Fruit fly (Drosophila melanogaster): Measurements from ENCODE around the gene Diedel3.
A peak's percentile ranks its signal among the peaks of the same experiment; 100 is the strongest.

The Diedel3 gene

dm6 chrX:19018102-19018814 is 32.0 kb upstream of the Diedel3 start (continued):
- TF ChIP-seq Bteb2 (GFP tag; optimal IDR thresholded peaks at IDR 0.05) = no peak
- TF ChIP-seq CG11398 (GFP tag; optimal IDR thresholded peaks at IDR 0.05) = peak; percentile 66
- TF ChIP-seq CG16813 (GFP tag; IDR thresholded peaks at IDR 0.05; ENCODE audit: partially characterized antibody) = no peak
- TF ChIP-seq tx (GFP tag; optimal IDR thresholded peaks at IDR 0.05) = peak; percentile 74
- TF ChIP-seq pan (optimal IDR thresholded peaks at IDR 0.05) = no peak
- peak in 1 of 2 experiments; percentile 85 for TF ChIP-seq pan (GFP tag; optimal IDR thresholded peaks at IDR 0.05 in 1 of 2, IDR thresholded peaks at IDR 0.05 in 1 of 2)
- TF ChIP-seq sisA (GFP tag; IDR thresholded peaks at IDR 0.05) = peak; percentile 86
- no peak for TF ChIP-seq mld (GFP tag; IDR thresholded peaks at IDR 0.05; ENCODE audit: partially characterized antibody)
- peak; percentile 51 for TF ChIP-seq CG4854 (GFP tag; optimal IDR thresholded peaks at IDR 0.05)
- TF ChIP-seq CrebB (tag; optimal IDR thresholded peaks at IDR 0.05) = peak; percentile 77
- TF ChIP-seq z (GFP tag; IDR thresholded peaks at IDR 0.05) = peak; percentile 61; the same call in 1 of the 3 replicates
- peak; percentile 72 for TF ChIP-seq CG1602 (GFP tag; optimal IDR thresholded peaks at IDR 0.05)
- TF ChIP-seq CG3838 (GFP tag; optimal IDR thresholded peaks at IDR 0.05) = peak; percentile 57
- peak; percentile 83 for TF ChIP-seq Oli (tag; optimal IDR thresholded peaks at IDR 0.05)
- TF ChIP-seq cwo (GFP tag; optimal IDR thresholded peaks at IDR 0.05) = peak; percentile 66
- peak; percentile 54 for TF ChIP-seq CG3163 (GFP tag; optimal IDR thresholded peaks at IDR 0.05)
- peak; percentile 84 for TF ChIP-seq CG2678 (tag; optimal IDR thresholded peaks at IDR 0.05)
- peak; percentile 84 for TF ChIP-seq dysf (GFP tag; IDR thresholded peaks at IDR 0.05)
- peak; percentile 51 for TF ChIP-seq Sry-δ (GFP tag; optimal IDR thresholded peaks at IDR 0.05)
- peak; percentile 20 for TF ChIP-seq sima (GFP tag; optimal IDR thresholded peaks at IDR 0.05)
- TF ChIP-seq CG12769 (tag; optimal IDR thresholded peaks at IDR 0.05) = peak; percentile 89
- peak; percentile 79 for TF ChIP-seq seq (GFP tag; IDR thresholded peaks at IDR 0.05)
- TF ChIP-seq CG11093 (GFP tag; IDR thresholded peaks at IDR 0.05) = peak; percentile 71; the same call in 2 of the 3 replicates
- no peak for TF ChIP-seq tll (GFP tag; optimal IDR thresholded peaks at IDR 0.05)
- TF ChIP-seq CG6791 (GFP tag; IDR thresholded peaks at IDR 0.05; ENCODE audit: partially characterized antibody) = no peak
- TF ChIP-seq Six4 (GFP tag; optimal IDR thresholded peaks at IDR 0.05) = peak; percentile 57
- peak; percentile 82 for TF ChIP-seq grau (tag; optimal IDR thresholded peaks at IDR 0.05)
- TF ChIP-seq sc (optimal IDR thresholded peaks at IDR 0.05) = no peak
- peak; percentile 74 for TF ChIP-seq sc (GFP tag; optimal IDR thresholded peaks at IDR 0.05)
- peak; percentile 41 for TF ChIP-seq CG12744 (GFP tag; optimal IDR thresholded peaks at IDR 0.05)
- TF ChIP-seq CG6765 (GFP tag; optimal IDR thresholded peaks at IDR 0.05) = no peak
- no peak for TF ChIP-seq HLHmδ (GFP tag; optimal IDR thresholded peaks at IDR 0.05)
- no peak for TF ChIP-seq CG7928 (GFP tag; optimal IDR thresholded peaks at IDR 0.05)
- no peak for TF ChIP-seq CG12104 (GFP tag; optimal IDR thresholded peaks at IDR 0.05)
- TF ChIP-seq dmrt11E (tag; optimal IDR thresholded peaks at IDR 0.05) = peak; percentile 88
- TF ChIP-seq CG12219 (GFP tag; optimal IDR thresholded peaks at IDR 0.05) = peak; percentile 87
- TF ChIP-seq peb (GFP tag; IDR thresholded peaks at IDR 0.05) = peak; percentile 34; the same call in 1 of the 2 replicates
- TF ChIP-seq ash1 (GFP tag; optimal IDR thresholded peaks at IDR 0.05) = no peak
- TF ChIP-seq aop (GFP tag; IDR thresholded peaks at IDR 0.05) = no peak
- TF ChIP-seq caup (GFP tag; optimal IDR thresholded peaks at IDR 0.05; ENCODE audit: severe bottlenecking) = peak; percentile 81
- TF ChIP-seq br (optimal IDR thresholded peaks at IDR 0.05) = no peak
- TF ChIP-seq CG6854 (GFP tag; optimal IDR thresholded peaks at IDR 0.05) = peak; percentile 64
- TF ChIP-seq HLH4C (GFP tag; IDR thresholded peaks at IDR 0.05; ENCODE audit: partially characterized antibody) = no peak
- TF ChIP-seq NK7.1 (GFP tag; optimal IDR thresholded peaks at IDR 0.05) = peak; percentile 73
- no peak for TF ChIP-seq CG7745 (tag; optimal IDR thresholded peaks at IDR 0.05)
- peak; percentile 47 for TF ChIP-seq ac (GFP tag; optimal IDR thresholded peaks at IDR 0.05)
- TF ChIP-seq Lpt (GFP tag; optimal IDR thresholded peaks at IDR 0.05) = no peak
- no peak for TF ChIP-seq Hr39 (optimal IDR thresholded peaks at IDR 0.05)
- no peak for TF ChIP-seq Sin3A (optimal IDR thresholded peaks at IDR 0.05)
- peak; percentile 39 for TF ChIP-seq YL-1 (GFP tag; optimal IDR thresholded peaks at IDR 0.05)
- TF ChIP-seq ERR (GFP tag; optimal IDR thresholded peaks at IDR 0.05) = peak; percentile 57
